Worm (Caenorhabditis elegans) whole organism, late embryonic: Measurements from ENCODE around the gene Y39A1A.20.

Experiments used
- ama-1 ChIP-seq: fragments of 150-350 bp; optimal IDR thresholded peaks from 2 replicates; lab custom pipeline; 2014
- ceh-2 ChIP-seq: sonication (generic microtip); optimal IDR thresholded peaks from 2 replicates; lab custom pipeline; 2016; ENCODE audit warnings: missing genotype, missing genetic modification characterization, missing compliant biosample characterization
- ceh-31 ChIP-seq: sonication (generic microtip); optimal IDR thresholded peaks from 2 replicates; lab custom pipeline; 2016; ENCODE audit warnings: missing genetic modification characterization, missing compliant biosample characterization
- hlh-15 ChIP-seq: sonication (generic microtip); optimal IDR thresholded peaks from 2 replicates; lab custom pipeline; 2016; ENCODE audit warnings: missing genetic modification characterization, missing compliant biosample characterization
- mec-3 ChIP-seq: sonication (generic microtip); optimal IDR thresholded peaks from 2 replicates; lab custom pipeline; 2016; ENCODE audit warnings: borderline replicate concordance, missing genetic modification characterization, missing compliant biosample characterization
- npax-4 ChIP-seq: sonication (generic microtip); optimal IDR thresholded peaks from 2 replicates; lab custom pipeline; 2016; ENCODE audit warnings: missing genetic modification characterization, missing compliant biosample characterization
- pha-2 ChIP-seq: sonication (generic microtip); optimal IDR thresholded peaks from 2 replicates; lab custom pipeline; 2017; ENCODE audit warnings: mild to moderate bottlenecking, missing genetic modification characterization, missing compliant biosample characterization
- pha-4 ChIP-seq: fragments of 150-350 bp; optimal IDR thresholded peaks from 2 replicates; lab custom pipeline; 2018; ENCODE audit warnings: missing biosample characterization, missing genetic modification reagents, missing genetic modification characterization
- pqm-1 ChIP-seq: sonication (generic microtip); optimal IDR thresholded peaks from 2 replicates; lab custom pipeline; 2016; ENCODE audit warnings: missing genetic modification characterization, missing compliant biosample characterization
- sox-4 ChIP-seq: sonication (generic microtip); optimal IDR thresholded peaks from 2 replicates; lab custom pipeline; 2017; ENCODE audit warnings: mild to moderate bottlenecking, missing genetic modification characterization, inconsistent platforms, missing compliant biosample characterization
- tbx-2 ChIP-seq: sonication (generic microtip); optimal IDR thresholded peaks from 2 replicates; lab custom pipeline; 2016; ENCODE audit warnings: missing genetic modification characterization, missing compliant biosample characterization
- unc-3 ChIP-seq, 2 experiments: fragments of 200-800 bp in 1 of 2; sonication (Bioruptor generic) in 1 of 2; sonication (generic microtip) in 1 of 2; conservative IDR thresholded peaks in 1 of 2; optimal IDR thresholded peaks in 1 of 2; 2 replicates each; pipeline versions ENCODE4 v1.3.6 to Lab custom; 2016 to 2022; ENCODE audit warnings: missing compliant biosample characterization in 2 of 2, missing genetic modification characterization in 2 of 2, missing genetic modification reagents in 1 of 2
- unc-42 ChIP-seq: sonication (generic microtip); optimal IDR thresholded peaks from 2 replicates; lab custom pipeline; 2016; ENCODE audit warnings: missing genotype, missing genetic modification characterization, missing compliant biosample characterization

ce11 chrIII:10703833-10704232 is 3.5 kb upstream of the Y39A1A.20 start:
- TF ChIP-seq unc-3 (GFP tag; conservative IDR thresholded peaks at IDR 0.05; lab: Robert Waterston, UW) (no peak), unc-3 (tag; optimal IDR thresholded peaks at IDR 0.05; lab: Kevin White, UChicago) (no peak), pqm-1 (tag; lab: Kevin White, UChicago) (no peak), tbx-2 (tag; lab: Kevin White, UChicago) (no peak), unc-42 (tag; lab: Kevin White, UChicago) (no peak), sox-4 (no peak), hlh-15 (tag; lab: Kevin White, UChicago) (no peak), pha-2 (tag; lab: Kevin White, UChicago) (no peak), ceh-31 (tag; lab: Kevin White, UChicago) (no peak), pha-4 (tag; lab: Kevin White, UChicago) (no peak), npax-4 (tag; lab: Kevin White, UChicago) (no peak), mec-3 (tag; lab: Kevin White, UChicago) (no peak), ama-1 (lab: Kevin White, UChicago) (no peak), ceh-2 (no peak)
